Worm (Caenorhabditis elegans) whole organism, midembryonic: ENCODE results near the gene cyn-12.

Experiments
- T22C8.4 ChIP-seq: fragments of 200-800 bp; sonication (Bioruptor generic); IDR thresholded peaks from 2 replicates; pipeline ENCODE4 v1.3.6; 2022; ENCODE audit warnings: missing genetic modification characterization, missing compliant biosample characterization
- cog-1 ChIP-seq: sonication (generic microtip); optimal IDR thresholded peaks from 2 replicates; lab custom pipeline; 2016; ENCODE audit warnings: missing genetic modification characterization, missing compliant biosample characterization
- flt-1 ChIP-seq: fragments of 200-800 bp; sonication (Bioruptor generic); IDR thresholded peaks from 2 replicates; pipeline ENCODE4 v1.3.6; 2022; ENCODE audit warnings: missing genetic modification characterization, missing compliant biosample characterization
- klf-2 ChIP-seq: fragments of 200-800 bp; sonication (Bioruptor generic); conservative IDR thresholded peaks from 2 replicates; pipeline ENCODE4 v1.3.6; 2022; ENCODE audit warnings: missing genetic modification reagents, missing genetic modification characterization, missing compliant biosample characterization
- med-1 ChIP-seq: sonication (generic microtip); optimal IDR thresholded peaks from 2 replicates; lab custom pipeline; 2017; ENCODE audit warnings: missing genetic modification characterization, mild to moderate bottlenecking, missing compliant biosample characterization, antibody characterized with exemption, missing genetic modification reagents; ENCODE audit not compliant: insufficient read depth
- ref-1 ChIP-seq: fragments of 200-800 bp; sonication (Bioruptor generic); conservative IDR thresholded peaks from 2 replicates; pipeline ENCODE4 v1.3.6; 2022; ENCODE audit warnings: missing genetic modification reagents, missing genetic modification characterization, missing compliant biosample characterization
- tab-1 ChIP-seq: fragments of 200-800 bp; sonication (Bioruptor generic); IDR thresholded peaks from 2 replicates; pipeline ENCODE4 v1.3.6; 2022; ENCODE audit warnings: missing genetic modification characterization, missing compliant biosample characterization
- ztf-23 ChIP-seq: fragments of 200-800 bp; sonication (Bioruptor generic); IDR thresholded peaks from 2 replicates; pipeline ENCODE4 v1.3.6; 2022; ENCODE audit warnings: missing genetic modification reagents, missing genetic modification characterization, missing compliant biosample characterization
- ztf-29 ChIP-seq: fragments of 200-800 bp; sonication (Bioruptor generic); IDR thresholded peaks from 2 replicates; pipeline ENCODE4 v1.3.6; 2022; ENCODE audit warnings: missing genetic modification reagents, missing genetic modification characterization, missing compliant biosample characterization

Gene cyn-12

ce11 chrIV:7133140-7133539 is at the start of gene cyn-12:
Gene cyn-12 (minus strand): TSS chrIV:7133217.
- TF ChIP-seq ref-1 (GFP tag; lab: Robert Waterston, UW) (no peak), T22C8.4 (GFP tag; lab: Robert Waterston, UW) (peak; percentile 42; the same call in 1 of the 2 replicates)

- TF ChIP-seq ref-1 (GFP tag; lab: Robert Waterston, UW) (no peak), flt-1 (GFP tag; lab: Robert Waterston, UW) (no peak), klf-2 (no peak), med-1 (GFP tag; lab: Kevin White, UChicago) (no peak), ztf-23 (GFP tag; lab: Robert Waterston, UW) (no peak), ztf-29 (GFP tag; lab: Robert Waterston, UW) (no peak), T22C8.4 (GFP tag; lab: Robert Waterston, UW) (no peak), tab-1 (GFP tag; lab: Robert Waterston, UW) (no peak), cog-1 (tag; lab: Kevin White, UChicago) (no peak)
Observed at ce11 chrIV:7182818-7183217, 49.8 kb upstream of the cyn-12 start.

ce11 chrIV:7180304-7180703 is 47.3 kb upstream of the cyn-12 start, which contains the start of gene cest-10:
Gene cest-10 (plus strand): TSS chrIV:7180557.
- TF ChIP-seq ztf-29 (GFP tag; lab: Robert Waterston, UW) (no peak), flt-1 (GFP tag; lab: Robert Waterston, UW) (no peak), ref-1 (GFP tag; lab: Robert Waterston, UW) (no peak), med-1 (GFP tag; lab: Kevin White, UChicago) (no peak), ztf-23 (GFP tag; lab: Robert Waterston, UW) (no peak), cog-1 (tag; lab: Kevin White, UChicago) (no peak), klf-2 (no peak), T22C8.4 (GFP tag; lab: Robert Waterston, UW) (no peak), tab-1 (GFP tag; lab: Robert Waterston, UW) (no peak)

- TF ChIP-seq klf-2 (no peak), ztf-29 (GFP tag; lab: Robert Waterston, UW) (no peak), tab-1 (GFP tag; lab: Robert Waterston, UW) (no peak), med-1 (GFP tag; lab: Kevin White, UChicago) (no peak), ztf-23 (GFP tag; lab: Robert Waterston, UW) (no peak), T22C8.4 (GFP tag; lab: Robert Waterston, UW) (no peak), flt-1 (GFP tag; lab: Robert Waterston, UW) (no peak), cog-1 (tag; lab: Kevin White, UChicago) (no peak), ref-1 (GFP tag; lab: Robert Waterston, UW) (no peak)
Observed at ce11 chrIV:7178942-7179341, 45.9 kb upstream of the cyn-12 start, which contains the start of gene C42D4.3. Gene C42D4.3 (plus strand): TSS chrIV:7179239.

- TF ChIP-seq med-1 (GFP tag; lab: Kevin White, UChicago) (no peak), klf-2 (no peak), ztf-29 (GFP tag; lab: Robert Waterston, UW) (no peak), T22C8.4 (GFP tag; lab: Robert Waterston, UW) (no peak), flt-1 (GFP tag; lab: Robert Waterston, UW) (no peak), ztf-23 (GFP tag; lab: Robert Waterston, UW) (no peak), tab-1 (GFP tag; lab: Robert Waterston, UW) (no peak), ref-1 (GFP tag; lab: Robert Waterston, UW) (no peak), cog-1 (tag; lab: Kevin White, UChicago) (no peak)
Observed at ce11 chrIV:7176887-7177286, 43.9 kb upstream of the cyn-12 start, which contains the start of gene str-44. Gene str-44 (plus strand): TSS chrIV:7177187.

ce11 chrIV:7175346-7175745 is 42.3 kb upstream of the cyn-12 start, which contains the start of gene C42D4.19:
Gene C42D4.19 (plus strand): TSS chrIV:7175646.
- no peak for TF ChIP-seq T22C8.4 (GFP tag; lab: Robert Waterston, UW)
- no peak for TF ChIP-seq tab-1 (GFP tag; lab: Robert Waterston, UW)
- no peak for TF ChIP-seq ref-1 (GFP tag; lab: Robert Waterston, UW)
- no peak for TF ChIP-seq ztf-23 (GFP tag; lab: Robert Waterston, UW)
- TF ChIP-seq cog-1 (tag; lab: Kevin White, UChicago): no peak
- no peak for TF ChIP-seq ztf-29 (GFP tag; lab: Robert Waterston, UW)
- TF ChIP-seq flt-1 (GFP tag; lab: Robert Waterston, UW): no peak
- TF ChIP-seq klf-2: no peak
- no peak for TF ChIP-seq med-1 (GFP tag; lab: Kevin White, UChicago)

- TF ChIP-seq ztf-29 (GFP tag; lab: Robert Waterston, UW) (no peak), flt-1 (GFP tag; lab: Robert Waterston, UW) (no peak), T22C8.4 (GFP tag; lab: Robert Waterston, UW) (no peak), cog-1 (tag; lab: Kevin White, UChicago) (no peak), klf-2 (no peak)
Observed at ce11 chrIV:7173489-7173888, 40.5 kb upstream of the cyn-12 start, which contains the start of gene str-1. Gene str-1 (plus strand): TSS chrIV:7173789.

- TF ChIP-seq klf-2 (no peak), cog-1 (tag; lab: Kevin White, UChicago) (no peak), ztf-29 (GFP tag; lab: Robert Waterston, UW) (no peak), med-1 (GFP tag; lab: Kevin White, UChicago) (no peak), ref-1 (GFP tag; lab: Robert Waterston, UW) (no peak), ztf-23 (GFP tag; lab: Robert Waterston, UW) (no peak), T22C8.4 (GFP tag; lab: Robert Waterston, UW) (no peak), flt-1 (GFP tag; lab: Robert Waterston, UW) (no peak), tab-1 (GFP tag; lab: Robert Waterston, UW) (no peak)
Observed at ce11 chrIV:7171222-7171621, 38.2 kb upstream of the cyn-12 start, which contains the start of gene str-220. Gene str-220 (minus strand): TSS chrIV:7171322.

- TF ChIP-seq cog-1 (tag; lab: Kevin White, UChicago) (no peak), tab-1 (GFP tag; lab: Robert Waterston, UW) (no peak), med-1 (GFP tag; lab: Kevin White, UChicago) (no peak), klf-2 (no peak), ztf-23 (GFP tag; lab: Robert Waterston, UW) (no peak), ztf-29 (GFP tag; lab: Robert Waterston, UW) (no peak), ref-1 (GFP tag; lab: Robert Waterston, UW) (no peak), T22C8.4 (GFP tag; lab: Robert Waterston, UW) (no peak)
Observed at ce11 chrIV:7167983-7168760, 35.2 kb upstream of the cyn-12 start, which contains the start of gene skr-16. Gene skr-16 (plus strand): TSS chrIV:7168710.
